Worm (Caenorhabditis elegans): ENCODE data around the gene swip-10.

ce11 chrX:2136937-2137336, 18.9 kb upstream of the swip-10 start:
- TF ChIP-seq F44E2.7 (GFP tag; IDR thresholded peaks at IDR 0.05): no peak
- TF ChIP-seq lin-39 (tag; optimal IDR thresholded peaks at IDR 0.05): no peak
- TF ChIP-seq dmd-8 (GFP tag; IDR thresholded peaks at IDR 0.05): no peak
- TF ChIP-seq Y5F2A.4 (GFP tag; optimal IDR thresholded peaks at IDR 0.05): no peak
- TF ChIP-seq mep-1 (tag; optimal IDR thresholded peaks at IDR 0.05): no peak
- TF ChIP-seq tag-97 (GFP tag; IDR thresholded peaks at IDR 0.05): no peak
- TF ChIP-seq snpc-4 (tag; optimal IDR thresholded peaks at IDR 0.05): no peak
- no peak for TF ChIP-seq aly-2 (tag; optimal IDR thresholded peaks at IDR 0.05)
- TF ChIP-seq ZK337.2 (GFP tag; IDR thresholded peaks at IDR 0.05): no peak
